Worm (Caenorhabditis elegans) whole organism, L4 larva: ENCODE data around the gene nrsn-1.

Experiments
- F10B5.3 ChIP-seq: sonication (generic microtip); optimal IDR thresholded peaks from 2 replicates; lab custom pipeline; 2016; ENCODE audit warnings: mild to moderate bottlenecking, missing genetic modification characterization, missing compliant biosample characterization
- F37D6.2 ChIP-seq: sonication (generic microtip); optimal IDR thresholded peaks from 2 replicates; lab custom pipeline; 2016; ENCODE audit warnings: mild to moderate bottlenecking, missing genetic modification characterization, missing compliant biosample characterization
- F49E8.2 ChIP-seq: sonication (generic microtip); optimal IDR thresholded peaks from 2 replicates; lab custom pipeline; 2016; ENCODE audit warnings: missing compliant biosample characterization, mild to moderate bottlenecking, missing genetic modification characterization, borderline replicate concordance
- Y75B8A.6 ChIP-seq: fragments of 200-800 bp; sonication (Bioruptor generic); IDR thresholded peaks from 2 replicates; pipeline ENCODE4 v1.3.6; 2022; ENCODE audit warnings: missing genetic modification reagents, missing genetic modification characterization, missing compliant biosample characterization
- ZK337.2 ChIP-seq: fragments of 200-800 bp; sonication (Bioruptor generic); IDR thresholded peaks from 2 replicates; pipeline ENCODE4 v1.3.6; 2022; ENCODE audit warnings: missing genetic modification reagents, missing genetic modification characterization, missing compliant biosample characterization
- ama-1 ChIP-seq: fragments of 150-350 bp; optimal IDR thresholded peaks from 2 replicates; lab custom pipeline; 2014; ENCODE audit warnings: inconsistent platforms, mixed read lengths
- ceh-20 ChIP-seq: fragments of 200-800 bp; sonication (Bioruptor generic); IDR thresholded peaks from 2 replicates; pipeline ENCODE4 v1.3.6; 2022; ENCODE audit warnings: missing genetic modification reagents, missing genetic modification characterization, missing compliant biosample characterization
- ceh-44 ChIP-seq: fragments of 200-800 bp; sonication (Bioruptor generic); IDR thresholded peaks from 2 replicates; pipeline ENCODE4 v1.3.6; 2022; ENCODE audit warnings: missing genetic modification reagents, missing genetic modification characterization, missing compliant biosample characterization
- ctbp-1 ChIP-seq: fragments of 200-800 bp; sonication (Bioruptor generic); IDR thresholded peaks from 2 replicates; pipeline ENCODE4 v1.3.6; 2022; ENCODE audit warnings: missing genetic modification reagents, missing genetic modification characterization, missing compliant biosample characterization
- daf-12 ChIP-seq: fragments of 150-350 bp; optimal IDR thresholded peaks from 2 replicates; lab custom pipeline; 2014; ENCODE audit warnings: missing biosample characterization, missing genetic modification reagents, missing genetic modification characterization
- daf-16 ChIP-seq, 3 experiments: sonication (generic microtip); optimal IDR thresholded peaks; 2 replicates each; lab custom pipeline; 2016 to 2017; ENCODE audit warnings: missing genetic modification characterization in 3 of 3, missing genetic modification reagents in 3 of 3, mild to moderate bottlenecking in 2 of 3, missing compliant biosample characterization in 2 of 3, missing biosample characterization in 1 of 3, moderate library complexity in 1 of 3
- dmd-6 ChIP-seq: fragments of 200-800 bp; sonication (Bioruptor generic); IDR thresholded peaks from 2 replicates; pipeline ENCODE4 v1.3.6; 2022; ENCODE audit warnings: missing genetic modification reagents, missing genetic modification characterization, missing compliant biosample characterization
- egl-43 ChIP-seq: fragments of 200-800 bp; sonication (Bioruptor generic); IDR thresholded peaks from 2 replicates; pipeline ENCODE4 v1.3.6; 2022; ENCODE audit warnings: missing genetic modification reagents, missing genetic modification characterization, missing compliant biosample characterization
- fkh-10 ChIP-seq: fragments of 150-350 bp; optimal IDR thresholded peaks from 2 replicates; lab custom pipeline; 2014; ENCODE audit warnings: missing biosample characterization, missing genetic modification reagents, missing genetic modification characterization
- fos-1 ChIP-seq: fragments of 150-350 bp; optimal IDR thresholded peaks from 2 replicates; lab custom pipeline; 2014; ENCODE audit warnings: missing biosample characterization, missing genetic modification characterization
- gei-8 ChIP-seq: fragments of 200-800 bp; sonication (Bioruptor generic); optimal IDR thresholded peaks from 2 replicates; lab custom pipeline; 2018; ENCODE audit warnings: mild to moderate bottlenecking, missing genetic modification characterization, missing compliant biosample characterization
- hif-1 ChIP-seq, 2 experiments: sonication (generic microtip); optimal IDR thresholded peaks; 2 replicates each; lab custom pipeline; 2016 to 2017; ENCODE audit warnings: missing compliant biosample characterization in 2 of 2, missing genetic modification characterization in 2 of 2, missing genetic modification reagents in 2 of 2, missing genotype in 2 of 2, mild to moderate bottlenecking in 1 of 2
- hlh-11 ChIP-seq: fragments of 200-800 bp; sonication (Bioruptor generic); optimal IDR thresholded peaks from 2 replicates; lab custom pipeline; 2018; ENCODE audit warnings: mild to moderate bottlenecking, missing genetic modification characterization, missing compliant biosample characterization
- hlh-30 ChIP-seq: sonication (generic microtip); optimal IDR thresholded peaks from 2 replicates; lab custom pipeline; 2017; ENCODE audit warnings: antibody characterized with exemption, mild to moderate bottlenecking, missing genetic modification characterization, missing compliant biosample characterization; ENCODE audit not compliant: insufficient read depth
- hmg-1.1 ChIP-seq: fragments of 200-800 bp; sonication (Bioruptor generic); IDR thresholded peaks from 2 replicates; pipeline ENCODE4 v1.3.6; 2022; ENCODE audit warnings: missing genetic modification reagents, missing genetic modification characterization, missing compliant biosample characterization
- lin-13 ChIP-seq: fragments of 150-350 bp; optimal IDR thresholded peaks from 2 replicates; lab custom pipeline; 2014; ENCODE audit warnings: missing biosample characterization, missing genetic modification reagents, missing genetic modification characterization
- lin-39 ChIP-seq: fragments of 150-350 bp; optimal IDR thresholded peaks from 2 replicates; lab custom pipeline; 2014; ENCODE audit warnings: missing biosample characterization, missing genetic modification reagents, missing genetic modification characterization
- lir-3 ChIP-seq: sonication (generic microtip); optimal IDR thresholded peaks from 2 replicates; lab custom pipeline; 2016; ENCODE audit warnings: mild to moderate bottlenecking, missing genetic modification characterization, missing compliant biosample characterization
- lsy-2 ChIP-seq, 2 experiments: fragments of 150-350 bp in 1 of 2; sonication (generic microtip) in 1 of 2; optimal IDR thresholded peaks; 2 replicates each; lab custom pipeline; 2014 to 2017; ENCODE audit warnings: missing biosample characterization in 2 of 2, missing genetic modification characterization in 2 of 2
- madf-5 ChIP-seq, 2 experiments: fragments of 200-800 bp; sonication (Bioruptor generic); IDR thresholded peaks; 2 replicates each; pipeline ENCODE4 v1.3.6; 2022; ENCODE audit warnings: missing compliant biosample characterization in 2 of 2, missing genetic modification characterization in 2 of 2
- mep-1 ChIP-seq: fragments of 150-350 bp; sonication (generic microtip); optimal IDR thresholded peaks from 3 replicates; lab custom pipeline; 2014; ENCODE audit warnings: missing biosample characterization, missing genetic modification characterization
- nhr-11 ChIP-seq: fragments of 150-350 bp; optimal IDR thresholded peaks from 2 replicates; lab custom pipeline; 2014; ENCODE audit warnings: missing biosample characterization, missing genetic modification characterization
- nhr-25 ChIP-seq: sonication (generic microtip); optimal IDR thresholded peaks from 2 replicates; lab custom pipeline; 2017; ENCODE audit warnings: missing genetic modification characterization, mild to moderate bottlenecking, missing compliant biosample characterization, antibody characterized with exemption, moderate library complexity, borderline replicate concordance; ENCODE audit not compliant: insufficient read depth
- nhr-48 ChIP-seq: sonication (generic microtip); optimal IDR thresholded peaks from 2 replicates; lab custom pipeline; 2016; ENCODE audit warnings: mild to moderate bottlenecking, missing genetic modification characterization, missing compliant biosample characterization
- nhr-76 ChIP-seq: fragments of 150-350 bp; optimal IDR thresholded peaks from 2 replicates; lab custom pipeline; 2014; ENCODE audit warnings: missing biosample characterization, missing genetic modification characterization
- pha-4 ChIP-seq, 2 experiments: fragments of 150-350 bp in 1 of 2; fragments of 200-800 bp in 1 of 2; sonication (Bioruptor generic) in 1 of 2; IDR thresholded peaks in 1 of 2; optimal IDR thresholded peaks in 1 of 2; 2 replicates each; pipeline versions ENCODE4 v1.3.6 to Lab custom; 2014 to 2022; ENCODE audit warnings: missing genetic modification characterization in 2 of 2, missing genetic modification reagents in 2 of 2, missing biosample characterization in 1 of 2, missing compliant biosample characterization in 1 of 2
- rbr-2 ChIP-seq: sonication (generic microtip); optimal IDR thresholded peaks from 2 replicates; lab custom pipeline; 2016; ENCODE audit warnings: missing genotype, missing genetic modification characterization, missing compliant biosample characterization
- set-16 ChIP-seq: fragments of 200-800 bp; sonication (Bioruptor generic); IDR thresholded peaks from 2 replicates; pipeline ENCODE4 v1.3.6; 2022; ENCODE audit warnings: missing genetic modification reagents, missing genetic modification characterization, missing compliant biosample characterization
- snpc-4 ChIP-seq: fragments of 150-350 bp; optimal IDR thresholded peaks from 2 replicates; lab custom pipeline; 2014; ENCODE audit warnings: missing biosample characterization, missing genetic modification characterization
- spr-1 ChIP-seq: sonication (generic microtip); optimal IDR thresholded peaks from 2 replicates; lab custom pipeline; 2016; ENCODE audit warnings: mild to moderate bottlenecking, missing genetic modification characterization, missing compliant biosample characterization
- tra-1 ChIP-seq: fragments of 200-800 bp; sonication (Bioruptor generic); IDR thresholded peaks from 2 replicates; pipeline ENCODE4 v1.3.6; 2022; ENCODE audit warnings: missing genetic modification reagents, missing genetic modification characterization, missing compliant biosample characterization
- unc-130 ChIP-seq: sonication (generic microtip); optimal IDR thresholded peaks from 2 replicates; lab custom pipeline; 2016; ENCODE audit warnings: missing genetic modification reagents, missing genetic modification characterization, missing compliant biosample characterization
- unc-62 ChIP-seq, 3 experiments: fragments of 150-350 bp in 1 of 3; sonication (generic microtip); optimal IDR thresholded peaks in 2 of 3; peaks in 1 of 3; 1 replicate in 1 of 3; 2 replicates in 2 of 3; lab custom pipeline; 2014 to 2017; ENCODE audit warnings: missing biosample characterization in 3 of 3, missing genetic modification characterization in 3 of 3, missing genetic modification reagents in 3 of 3, missing genotype in 1 of 3
- vab-7 ChIP-seq: fragments of 200-800 bp; sonication (Bioruptor generic); IDR thresholded peaks from 2 replicates; pipeline ENCODE4 v1.3.6; 2022; ENCODE audit warnings: missing genetic modification reagents, missing genetic modification characterization, missing compliant biosample characterization
- zfp-2 ChIP-seq: sonication (generic microtip); optimal IDR thresholded peaks from 2 replicates; lab custom pipeline; 2016; ENCODE audit warnings: mild to moderate bottlenecking, missing genetic modification characterization, missing compliant biosample characterization
- zip-11 ChIP-seq: fragments of 200-800 bp; sonication (Bioruptor generic); IDR thresholded peaks from 2 replicates; pipeline ENCODE4 v1.3.6; 2022; ENCODE audit warnings: missing genetic modification characterization, missing compliant biosample characterization
- zip-2 ChIP-seq: fragments of 150-350 bp; optimal IDR thresholded peaks from 2 replicates; lab custom pipeline; 2014; ENCODE audit warnings: missing biosample characterization, missing genetic modification characterization
- ztf-11 ChIP-seq: fragments of 150-350 bp; optimal IDR thresholded peaks from 2 replicates; lab custom pipeline; 2014; ENCODE audit warnings: missing biosample characterization, missing genetic modification characterization
- ztf-7 ChIP-seq: fragments of 150-350 bp; optimal IDR thresholded peaks from 2 replicates; lab custom pipeline; 2014; ENCODE audit warnings: missing biosample characterization, missing genetic modification characterization

Gene nrsn-1

DNA sequence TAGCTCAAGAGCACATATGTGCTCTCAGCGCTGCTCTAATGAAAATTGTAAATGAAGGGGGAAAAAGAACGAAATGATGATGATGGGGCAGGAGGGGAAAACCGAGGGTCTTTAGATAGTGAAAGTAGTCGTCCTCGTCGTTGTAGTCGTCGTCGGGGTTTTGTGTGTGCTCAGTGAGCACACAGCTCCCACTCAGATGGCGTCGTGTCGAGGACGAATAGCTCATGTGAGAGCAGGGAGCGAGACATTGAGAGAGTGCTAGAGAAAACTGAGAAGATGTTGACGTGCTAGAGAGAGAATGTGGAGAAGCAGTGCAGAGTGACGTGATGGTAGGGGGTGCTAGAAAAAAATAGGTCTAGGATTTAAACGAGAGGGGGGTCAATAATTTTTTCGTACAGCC, 2.0 kb upstream of the nrsn-1 start (continued):
- TF ChIP-seq hif-1 (tag; optimal IDR thresholded peaks at IDR 0.05; lab: Kevin White, UChicago) (peak in 1 of 2 experiments; percentile 26), rbr-2 (peak; percentile 67)

DNA sequence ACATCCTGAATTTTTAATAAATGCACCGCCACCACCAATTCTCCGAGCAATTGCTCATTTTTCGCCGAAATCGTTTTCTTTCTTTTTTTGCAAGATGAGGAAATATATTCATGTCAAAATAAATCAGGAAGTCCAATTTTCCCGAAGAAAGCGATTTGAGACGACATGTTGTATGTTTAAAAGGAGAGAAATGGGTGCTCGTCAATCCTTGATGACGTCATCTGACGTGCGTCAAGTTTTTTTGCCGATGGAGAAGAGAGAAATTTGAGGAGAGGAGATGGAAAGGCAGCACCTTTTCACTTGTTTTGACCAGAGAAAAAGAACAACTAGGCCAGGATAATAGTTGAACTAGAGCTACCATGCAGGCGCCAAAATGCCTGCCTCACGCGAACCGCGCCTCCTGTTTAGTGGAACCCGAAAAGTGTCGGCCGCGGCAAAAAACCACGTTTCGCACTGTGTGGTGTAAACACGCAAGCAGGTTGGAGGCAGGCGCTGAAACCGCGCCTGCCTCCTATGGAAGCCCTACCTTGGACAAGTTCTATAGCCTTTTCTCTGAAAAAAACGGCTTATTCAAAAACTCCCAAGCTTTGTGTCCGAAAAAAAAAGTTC, 614 bp upstream of the nrsn-1 start:
- TF ChIP-seq hmg-1.1 (GFP tag; lab: Robert Waterston, UW) (0 out of 2 replicates have a peak, but pooled peaks have one; percentile 11), nhr-11 (tag; lab: Kevin White, UChicago) (peak; percentile 44), tra-1 (GFP tag; lab: Robert Waterston, UW) (no peak), ztf-7 (no peak), daf-16 (GFP tag; optimal IDR thresholded peaks at IDR 0.05; lab: Kevin White, UChicago) (no peak), daf-16 (tag; optimal IDR thresholded peaks at IDR 0.05; lab: Kevin White, UChicago) (no peak), snpc-4 (tag; lab: Kevin White, UChicago) (no peak), zfp-2 (no peak), madf-5 (GFP tag; IDR thresholded peaks at IDR 0.05; lab: Robert Waterston, UW) (no peak), unc-130 (GFP tag; lab: Kevin White, UChicago) (no peak), mep-1 (tag; lab: Kevin White, UChicago) (peak; percentile 71), lin-39 (tag; lab: Kevin White, UChicago) (peak; percentile 26), hlh-11 (tag; lab: Kevin White, UChicago) (peak; percentile 48), nhr-48 (tag; lab: Kevin White, UChicago) (no peak), ctbp-1 (GFP tag; lab: Robert Waterston, UW) (peak; percentile 87), unc-62 (GFP tag; optimal IDR thresholded peaks at IDR 0.05 in 1 of 2; lab: Kevin White, UChicago) (peak in 1 of 2 experiments; percentile 99), unc-62 (tag; optimal IDR thresholded peaks at IDR 0.05; lab: Kevin White, UChicago) (no peak), lin-13 (no peak), ceh-20 (GFP tag; lab: Robert Waterston, UW) (peak; percentile 96), ztf-11 (tag; lab: Kevin White, UChicago) (no peak), F10B5.3 (no peak), lir-3 (tag; lab: Kevin White, UChicago) (no peak), spr-1 (tag; lab: Kevin White, UChicago) (no peak), hlh-30 (peak; percentile 18), zip-2 (no peak), ama-1 (lab: Kevin White, UChicago) (no peak), set-16 (GFP tag; lab: Robert Waterston, UW) (0 out of 2 replicates have a peak, but pooled peaks have one; percentile 23), hif-1 (tag; optimal IDR thresholded peaks at IDR 0.05; lab: Kevin White, UChicago) (peak in 1 of 2 experiments; percentile 18), ZK337.2 (GFP tag; lab: Robert Waterston, UW) (no peak), nhr-76 (tag; lab: Kevin White, UChicago) (no peak), nhr-25 (no peak), vab-7 (peak; percentile 43; the same call in 1 of the 2 replicates), daf-12 (tag; lab: Kevin White, UChicago) (no peak), fos-1 (tag; lab: Kevin White, UChicago) (no peak), dmd-6 (GFP tag; lab: Robert Waterston, UW) (peak; percentile 39; the same call in 1 of the 2 replicates), pha-4 (GFP tag; IDR thresholded peaks at IDR 0.05; lab: Robert Waterston, UW) (no peak), pha-4 (tag; optimal IDR thresholded peaks at IDR 0.05; lab: Kevin White, UChicago) (no peak), zip-11 (GFP tag; lab: Robert Waterston, UW) (no peak), egl-43 (GFP tag; lab: Robert Waterston, UW) (no peak), ceh-44 (GFP tag; lab: Robert Waterston, UW) (no peak), fkh-10 (GFP tag; lab: Kevin White, UChicago) (peak; percentile 84), lsy-2 (tag; optimal IDR thresholded peaks at IDR 0.05; lab: Kevin White, UChicago) (peak; percentile 47 to 75), Y75B8A.6 (GFP tag; lab: Robert Waterston, UW) (no peak), F49E8.2 (no peak), gei-8 (peak; percentile 22), F37D6.2 (tag; lab: Kevin White, UChicago) (peak; percentile 34)
